Worm (Caenorhabditis elegans) whole organism, young adult: Measurements from ENCODE around the gene usp-33.

Experiments
- C17E4.6 ChIP-seq: fragments of 200-800 bp; sonication (Bioruptor generic); IDR thresholded peaks from 2 replicates; pipeline ENCODE4 v1.3.6; 2022; ENCODE audit warnings: missing genetic modification reagents, missing genetic modification characterization, missing compliant biosample characterization
- D2030.7 ChIP-seq: fragments of 200-800 bp; sonication (Bioruptor generic); IDR thresholded peaks from 2 replicates; pipeline ENCODE4 v1.3.6; 2022; ENCODE audit warnings: missing genetic modification reagents, missing genetic modification characterization, missing compliant biosample characterization
- F22D6.2 ChIP-seq: sonication (generic microtip); optimal IDR thresholded peaks from 2 replicates; lab custom pipeline; 2016; ENCODE audit warnings: mild to moderate bottlenecking, missing genetic modification characterization, missing compliant biosample characterization
- F33H1.4 ChIP-seq: fragments of 200-800 bp; sonication (Bioruptor generic); IDR thresholded peaks from 2 replicates; pipeline ENCODE4 v1.3.6; 2022; ENCODE audit warnings: missing genetic modification reagents, missing genetic modification characterization, missing compliant biosample characterization
- F37B4.10 ChIP-seq: fragments of 200-800 bp; sonication (Bioruptor generic); IDR thresholded peaks from 2 replicates; pipeline ENCODE4 v1.3.6; 2022; ENCODE audit warnings: missing genetic modification characterization, missing compliant biosample characterization
- F55B11.4 ChIP-seq: sonication (generic microtip); optimal IDR thresholded peaks from 2 replicates; lab custom pipeline; 2016; ENCODE audit warnings: missing compliant biosample characterization, missing genetic modification characterization, borderline replicate concordance; ENCODE audit not compliant: insufficient read depth
- K11D2.4 ChIP-seq: fragments of 200-800 bp; sonication (Bioruptor generic); IDR thresholded peaks from 2 replicates; pipeline ENCODE4 v1.3.6; 2022; ENCODE audit warnings: missing genetic modification reagents, missing genetic modification characterization, missing compliant biosample characterization
- T26A5.8 ChIP-seq: sonication (generic microtip); optimal IDR thresholded peaks from 2 replicates; lab custom pipeline; 2016; ENCODE audit warnings: missing genetic modification characterization, missing compliant biosample characterization
- Y53G8AR.9 ChIP-seq: fragments of 200-800 bp; sonication (Bioruptor generic); conservative IDR thresholded peaks from 2 replicates; pipeline ENCODE4 v1.3.6; 2022; ENCODE audit warnings: missing genetic modification reagents, missing genetic modification characterization, missing compliant biosample characterization
- aptf-2 ChIP-seq: fragments of 200-800 bp; sonication (Bioruptor generic); conservative IDR thresholded peaks from 2 replicates; pipeline ENCODE4 v1.3.6; 2022; ENCODE audit warnings: missing genetic modification reagents, missing genetic modification characterization, missing compliant biosample characterization
- attf-3 ChIP-seq: fragments of 200-800 bp; sonication (Bioruptor generic); conservative IDR thresholded peaks from 2 replicates; pipeline ENCODE4 v1.3.6; 2022; ENCODE audit warnings: missing genetic modification reagents, missing genetic modification characterization, missing compliant biosample characterization
- attf-5 ChIP-seq: fragments of 200-800 bp; sonication (Bioruptor generic); optimal IDR thresholded peaks from 2 replicates; lab custom pipeline; 2018; ENCODE audit warnings: mild to moderate bottlenecking, missing genetic modification characterization, missing compliant biosample characterization
- bed-1 ChIP-seq: fragments of 200-800 bp; sonication (Bioruptor generic); IDR thresholded peaks from 2 replicates; pipeline ENCODE4 v1.3.6; 2022; ENCODE audit warnings: missing genetic modification reagents, missing genetic modification characterization, missing compliant biosample characterization
- ccch-3 ChIP-seq: fragments of 200-800 bp; sonication (Bioruptor generic); optimal IDR thresholded peaks from 2 replicates; lab custom pipeline; 2018; ENCODE audit warnings: mild to moderate bottlenecking, missing genetic modification characterization, missing compliant biosample characterization
- cebp-1 ChIP-seq, 2 experiments: fragments of 200-800 bp in 1 of 2; sonication (Bioruptor generic) in 1 of 2; sonication (generic microtip) in 1 of 2; IDR thresholded peaks in 1 of 2; optimal IDR thresholded peaks in 1 of 2; 2 replicates each; pipeline versions ENCODE4 v1.3.6 to Lab custom; 2017 to 2022; ENCODE audit warnings: missing compliant biosample characterization in 2 of 2, missing genetic modification characterization in 2 of 2, mild to moderate bottlenecking in 1 of 2, missing genetic modification reagents in 1 of 2, moderate library complexity in 1 of 2
- cebp-2 ChIP-seq: fragments of 200-800 bp; sonication (Bioruptor generic); IDR thresholded peaks from 2 replicates; pipeline ENCODE4 v1.3.6; 2022; ENCODE audit warnings: missing genetic modification characterization, missing compliant biosample characterization
- chd-7 ChIP-seq: sonication (generic microtip); optimal IDR thresholded peaks from 2 replicates; lab custom pipeline; 2016; ENCODE audit warnings: mild to moderate bottlenecking, missing genetic modification characterization, moderate library complexity, missing compliant biosample characterization
- dox-1 ChIP-seq: fragments of 200-800 bp; sonication (Bioruptor generic); IDR thresholded peaks from 2 replicates; pipeline ENCODE4 v1.3.6; 2022; ENCODE audit warnings: missing genetic modification reagents, missing genetic modification characterization, missing compliant biosample characterization
- egl-18 ChIP-seq: fragments of 200-800 bp; sonication (Bioruptor generic); IDR thresholded peaks from 2 replicates; pipeline ENCODE4 v1.3.6; 2022; ENCODE audit warnings: missing genetic modification reagents, missing genetic modification characterization, missing compliant biosample characterization
- egrh-3 ChIP-seq: fragments of 200-800 bp; sonication (Bioruptor generic); IDR thresholded peaks from 2 replicates; pipeline ENCODE4 v1.3.6; 2022; ENCODE audit warnings: missing genetic modification reagents, missing genetic modification characterization, missing compliant biosample characterization
- ets-4 ChIP-seq: fragments of 200-800 bp; sonication (Bioruptor generic); optimal IDR thresholded peaks from 2 replicates; lab custom pipeline; 2018; ENCODE audit warnings: mild to moderate bottlenecking, missing genetic modification characterization, missing compliant biosample characterization
- fkh-3 ChIP-seq: sonication (generic microtip); optimal IDR thresholded peaks from 2 replicates; lab custom pipeline; 2016; ENCODE audit warnings: mild to moderate bottlenecking, missing genetic modification characterization, missing compliant biosample characterization
- gei-17 ChIP-seq: fragments of 200-800 bp; sonication (Bioruptor generic); optimal IDR thresholded peaks from 2 replicates; lab custom pipeline; 2018; ENCODE audit warnings: mild to moderate bottlenecking, missing genetic modification characterization, missing compliant biosample characterization
- hlh-12 ChIP-seq: sonication (generic microtip); optimal IDR thresholded peaks from 2 replicates; lab custom pipeline; 2016; ENCODE audit warnings: missing genetic modification characterization, missing compliant biosample characterization
- hmg-1.2 ChIP-seq: fragments of 200-800 bp; sonication (Bioruptor generic); IDR thresholded peaks from 2 replicates; pipeline ENCODE4 v1.3.6; 2022; ENCODE audit warnings: missing genetic modification reagents, missing genetic modification characterization, missing compliant biosample characterization
- hsf-1 ChIP-seq: fragments of 200-800 bp; sonication (Bioruptor generic); IDR thresholded peaks from 2 replicates; pipeline ENCODE4 v1.3.6; 2022; ENCODE audit warnings: missing genetic modification reagents, missing genetic modification characterization, missing compliant biosample characterization
- let-526 ChIP-seq: fragments of 200-800 bp; sonication (Bioruptor generic); IDR thresholded peaks from 2 replicates; pipeline ENCODE4 v1.3.6; 2022; ENCODE audit warnings: missing genetic modification reagents, missing genetic modification characterization, missing compliant biosample characterization
- lin-26 ChIP-seq: fragments of 200-800 bp; sonication (Bioruptor generic); IDR thresholded peaks from 2 replicates; pipeline ENCODE4 v1.3.6; 2022; ENCODE audit warnings: missing genetic modification reagents, missing genetic modification characterization, missing compliant biosample characterization
- lin-35 ChIP-seq, 3 experiments: fragments of 150-350 bp in 2 of 3; sonication (generic microtip) in 1 of 3; optimal IDR thresholded peaks; 2 replicates each; lab custom pipeline; 2014 to 2018; ENCODE audit warnings: missing biosample characterization in 3 of 3, missing genetic modification characterization in 3 of 3, missing genetic modification reagents in 3 of 3
- lin-40 ChIP-seq: sonication (generic microtip); optimal IDR thresholded peaks from 2 replicates; lab custom pipeline; 2016; ENCODE audit warnings: missing genetic modification characterization, mild to moderate bottlenecking, missing compliant biosample characterization, missing genotype, missing genetic modification reagents
- lin-54 ChIP-seq: fragments of 200-800 bp; sonication (Bioruptor generic); optimal IDR thresholded peaks from 2 replicates; lab custom pipeline; 2018; ENCODE audit warnings: mild to moderate bottlenecking, missing genetic modification characterization, missing compliant biosample characterization
- lsy-27 ChIP-seq: sonication (generic microtip); optimal IDR thresholded peaks from 2 replicates; lab custom pipeline; 2017; ENCODE audit warnings: missing genetic modification characterization, mild to moderate bottlenecking, missing compliant biosample characterization, antibody characterized with exemption, missing genotype, borderline replicate concordance; ENCODE audit not compliant: insufficient read depth
- madf-10 ChIP-seq: sonication (generic microtip); optimal IDR thresholded peaks from 2 replicates; lab custom pipeline; 2016; ENCODE audit warnings: mild to moderate bottlenecking, missing genetic modification characterization, missing compliant biosample characterization
- madf-3 ChIP-seq: fragments of 200-800 bp; sonication (Bioruptor generic); IDR thresholded peaks from 2 replicates; pipeline ENCODE4 v1.3.6; 2022; ENCODE audit warnings: missing genetic modification reagents, missing genetic modification characterization, missing compliant biosample characterization
- mcd-1 ChIP-seq: fragments of 200-800 bp; sonication (Bioruptor generic); IDR thresholded peaks from 2 replicates; pipeline ENCODE4 v1.3.6; 2022; ENCODE audit warnings: missing genetic modification reagents, missing genetic modification characterization, missing compliant biosample characterization
- mel-28 ChIP-seq: sonication (generic microtip); optimal IDR thresholded peaks from 2 replicates; lab custom pipeline; 2016; ENCODE audit warnings: borderline replicate concordance, mild to moderate bottlenecking, missing genetic modification characterization, missing compliant biosample characterization
- nfya-1 ChIP-seq: sonication (generic microtip); optimal IDR thresholded peaks from 2 replicates; lab custom pipeline; 2017; ENCODE audit warnings: antibody characterized with exemption, missing compliant biosample characterization, missing genetic modification characterization, borderline replicate concordance; ENCODE audit not compliant: insufficient read depth
- nfya-2 ChIP-seq: fragments of 200-800 bp; sonication (Bioruptor generic); IDR thresholded peaks from 2 replicates; pipeline ENCODE4 v1.3.6; 2022; ENCODE audit warnings: missing genetic modification reagents, missing genetic modification characterization, missing compliant biosample characterization
- nhr-27 ChIP-seq: fragments of 200-800 bp; sonication (Bioruptor generic); optimal IDR thresholded peaks from 2 replicates; lab custom pipeline; 2018; ENCODE audit warnings: mild to moderate bottlenecking, missing genetic modification characterization, moderate library complexity, missing compliant biosample characterization
- nhr-80 ChIP-seq: sonication (generic microtip); optimal IDR thresholded peaks from 2 replicates; lab custom pipeline; 2016; ENCODE audit warnings: missing genetic modification characterization, missing compliant biosample characterization
- nhr-90 ChIP-seq: sonication (generic microtip); optimal IDR thresholded peaks from 2 replicates; lab custom pipeline; 2016; ENCODE audit warnings: missing genotype, mild to moderate bottlenecking, missing genetic modification characterization, missing compliant biosample characterization
- rcor-1 ChIP-seq: fragments of 200-800 bp; sonication (Bioruptor generic); IDR thresholded peaks from 2 replicates; pipeline ENCODE4 v1.3.6; 2022; ENCODE audit warnings: missing genetic modification reagents, missing genetic modification characterization, missing compliant biosample characterization
- repo-1 ChIP-seq: sonication (generic microtip); optimal IDR thresholded peaks from 2 replicates; lab custom pipeline; 2017; ENCODE audit warnings: mild to moderate bottlenecking, missing genetic modification characterization, missing compliant biosample characterization
- sea-2 ChIP-seq: fragments of 200-800 bp; sonication (Bioruptor generic); IDR thresholded peaks from 2 replicates; pipeline ENCODE4 v1.3.6; 2022; ENCODE audit warnings: missing genetic modification characterization, missing compliant biosample characterization
- ztf-18 ChIP-seq: sonication (generic microtip); optimal IDR thresholded peaks from 2 replicates; lab custom pipeline; 2016; ENCODE audit warnings: missing genotype, mild to moderate bottlenecking, missing genetic modification characterization, missing compliant biosample characterization
- ztf-28 ChIP-seq: fragments of 200-800 bp; sonication (Bioruptor generic); IDR thresholded peaks from 2 replicates; pipeline ENCODE4 v1.3.6; 2022; ENCODE audit warnings: missing genetic modification reagents, missing genetic modification characterization, missing compliant biosample characterization
- ztf-3 ChIP-seq: fragments of 200-800 bp; sonication (Bioruptor generic); optimal IDR thresholded peaks from 2 replicates; lab custom pipeline; 2018; ENCODE audit warnings: mild to moderate bottlenecking, missing genetic modification characterization, missing compliant biosample characterization
- ztf-6 ChIP-seq: fragments of 200-800 bp; sonication (Bioruptor generic); IDR thresholded peaks from 2 replicates; pipeline ENCODE4 v1.3.6; 2022; ENCODE audit warnings: missing genetic modification reagents, missing genetic modification characterization, missing compliant biosample characterization

Gene usp-33

DNA sequence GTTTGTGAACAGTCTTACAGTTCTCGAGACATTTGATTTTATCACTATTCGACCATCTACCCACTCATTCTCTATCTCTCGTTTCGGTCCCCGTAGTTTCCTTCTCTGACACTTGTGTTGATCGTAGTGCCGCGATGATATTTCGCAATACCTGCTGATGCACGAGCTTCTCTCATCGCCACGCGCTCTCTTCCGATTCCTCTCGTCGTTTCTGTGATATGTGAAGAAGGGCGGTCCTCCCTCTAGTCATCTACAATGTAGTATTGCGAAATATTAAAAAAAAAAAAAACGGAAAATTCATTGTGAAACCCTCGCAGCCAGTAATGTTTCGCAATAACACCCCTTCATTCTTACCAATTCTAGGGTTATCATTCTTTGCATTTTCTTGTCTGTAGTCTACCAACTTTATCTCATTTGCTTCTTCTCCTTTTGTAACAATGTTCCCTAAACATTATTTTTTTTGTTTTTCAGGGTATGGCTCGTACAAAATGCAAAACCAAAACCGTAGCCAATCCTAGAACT, 16.4 kb downstream of the usp-33 start, which contains the start of gene nipi-3 (continued):
- TF ChIP-seq lin-40 (tag; lab: Kevin White, UChicago): peak; percentile 94
- TF ChIP-seq ztf-18 (tag; lab: Kevin White, UChicago): peak; percentile 71
- TF ChIP-seq cebp-2: no peak
- TF ChIP-seq F55B11.4: no peak
- peak; percentile 88 for TF ChIP-seq nhr-90
- TF ChIP-seq repo-1: no peak
- peak; percentile 68 for TF ChIP-seq egrh-3 (GFP tag; lab: Robert Waterston, UW)
- TF ChIP-seq attf-5 (GFP tag; lab: Kevin White, UChicago): peak; percentile 95
- peak; percentile 79 for TF ChIP-seq mcd-1
- TF ChIP-seq lin-54 (GFP tag; lab: Kevin White, UChicago): peak; percentile 53
- no peak for TF ChIP-seq hlh-12 (tag; lab: Kevin White, UChicago)
- TF ChIP-seq chd-7 (tag; lab: Kevin White, UChicago): peak; percentile 83
- peak in 1 of 3 experiments; percentile 85 for TF ChIP-seq lin-35 (GFP tag; optimal IDR thresholded peaks at IDR 0.05; lab: Kevin White, UChicago)
- TF ChIP-seq D2030.7 (GFP tag; lab: Robert Waterston, UW): no peak
- TF ChIP-seq dox-1: peak; percentile 87
- peak; percentile 58 for TF ChIP-seq ztf-3
- no peak for TF ChIP-seq F37B4.10 (GFP tag; lab: Robert Waterston, UW)
- peak; percentile 61 for TF ChIP-seq F22D6.2
- TF ChIP-seq fkh-3 (tag; lab: Kevin White, UChicago): no peak
- TF ChIP-seq let-526 (GFP tag; lab: Robert Waterston, UW): peak; percentile 88
- TF ChIP-seq K11D2.4 (GFP tag; lab: Robert Waterston, UW): peak; percentile 95
- peak; percentile 100 for TF ChIP-seq cebp-1 (GFP tag; IDR thresholded peaks at IDR 0.05; lab: Robert Waterston, UW)
- TF ChIP-seq cebp-1 (tag; optimal IDR thresholded peaks at IDR 0.05; lab: Kevin White, UChicago): peak; percentile 100
- peak; percentile 83 for TF ChIP-seq lin-26 (GFP tag; lab: Robert Waterston, UW)
- peak; percentile 56 for TF ChIP-seq ets-4 (GFP tag; lab: Kevin White, UChicago)
- no peak for TF ChIP-seq ccch-3 (GFP tag; lab: Kevin White, UChicago)
- peak; percentile 90 for TF ChIP-seq madf-10
- 0 out of 2 replicates have a peak, but pooled peaks have one; percentile 27 for TF ChIP-seq C17E4.6 (GFP tag; lab: Robert Waterston, UW)
- no peak for TF ChIP-seq egl-18
- TF ChIP-seq lsy-27 (tag; lab: Kevin White, UChicago): no peak
- TF ChIP-seq F33H1.4 (GFP tag; lab: Robert Waterston, UW): no peak
- no peak for TF ChIP-seq bed-1 (GFP tag; lab: Robert Waterston, UW)
- peak; percentile 31; the same call in 1 of the 2 replicates for TF ChIP-seq attf-3 (GFP tag; lab: Robert Waterston, UW)
- peak; percentile 69 for TF ChIP-seq rcor-1 (GFP tag; lab: Robert Waterston, UW)
- no peak for TF ChIP-seq aptf-2 (GFP tag; lab: Robert Waterston, UW)
- no peak for TF ChIP-seq sea-2 (GFP tag; lab: Robert Waterston, UW)
- no peak for TF ChIP-seq ztf-28 (GFP tag; lab: Robert Waterston, UW)
- no peak for TF ChIP-seq T26A5.8 (tag; lab: Kevin White, UChicago)
- TF ChIP-seq hsf-1 (GFP tag; lab: Robert Waterston, UW): peak; percentile 77
- no peak for TF ChIP-seq ztf-6
- peak; percentile 65 for TF ChIP-seq hmg-1.2 (GFP tag; lab: Robert Waterston, UW)
- TF ChIP-seq nfya-2: no peak
- TF ChIP-seq nhr-80 (tag; lab: Kevin White, UChicago): peak; percentile 99
- no peak for TF ChIP-seq nhr-27 (tag; lab: Kevin White, UChicago)
- TF ChIP-seq gei-17: peak; percentile 75
- TF ChIP-seq nfya-1: no peak
- 0 out of 2 replicates have a peak, but pooled peaks have one; percentile 41 for TF ChIP-seq Y53G8AR.9 (GFP tag; lab: Robert Waterston, UW)
- TF ChIP-seq madf-3 (GFP tag; lab: Robert Waterston, UW): 0 out of 2 replicates have a peak, but pooled peaks have one; percentile 66
- TF ChIP-seq mel-28: no peak
